Worm (Caenorhabditis elegans) whole organism, L2 larva: Measurements from ENCODE around the gene Y60A3A.24.

Source experiments
- R02D3.7 ChIP-seq: fragments of 150-350 bp; optimal IDR thresholded peaks from 2 replicates; lab custom pipeline; 2014; ENCODE audit warnings: missing biosample characterization, missing genetic modification characterization
- egl-27 ChIP-seq: sonication (generic microtip); optimal IDR thresholded peaks from 3 replicates; lab custom pipeline; 2017; ENCODE audit warnings: missing biosample characterization, missing genetic modification reagents, missing genetic modification characterization
- nhr-21 ChIP-seq: fragments of 150-350 bp; optimal IDR thresholded peaks from 2 replicates; lab custom pipeline; 2014; ENCODE audit warnings: missing biosample characterization, missing genetic modification characterization

DNA sequence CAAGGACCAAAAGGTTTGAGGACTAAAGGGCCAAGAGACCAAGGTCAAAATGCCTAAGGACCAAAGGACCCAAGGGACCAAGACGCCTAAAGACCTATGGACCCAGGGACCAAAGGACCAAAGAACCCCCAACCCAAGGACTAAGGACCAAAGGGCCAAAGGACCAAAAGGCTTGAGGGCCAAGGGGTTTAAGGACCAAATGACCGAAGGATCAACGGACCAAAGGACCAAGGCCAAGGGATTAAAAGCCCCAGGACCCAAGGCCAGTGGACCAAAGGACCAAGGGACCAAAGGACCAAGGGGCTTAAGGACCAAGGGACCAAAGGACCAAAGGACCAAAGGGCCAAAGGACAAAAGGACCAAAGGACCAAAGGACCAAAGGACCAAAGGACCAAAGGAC lies 18.1 kb upstream of the Y60A3A.24 start:
- TF ChIP-seq R02D3.7 (tag; lab: Kevin White, UChicago) (no peak), nhr-21 (tag; lab: Kevin White, UChicago) (no peak), egl-27 (tag; lab: Kevin White, UChicago) (no peak)
